Worm (Caenorhabditis elegans) whole organism, late embryonic: ENCODE measurements around the gene dagl-2.

Experiments
- C08G9.2 ChIP-seq: sonication (generic microtip); optimal IDR thresholded peaks from 2 replicates; lab custom pipeline; 2016; ENCODE audit warnings: mild to moderate bottlenecking, missing genetic modification characterization, moderate library complexity, missing compliant biosample characterization
- C38D4.7 ChIP-seq: fragments of 200-800 bp; sonication (Bioruptor generic); optimal IDR thresholded peaks from 2 replicates; lab custom pipeline; 2018; ENCODE audit warnings: mild to moderate bottlenecking, missing genetic modification characterization, moderate library complexity, missing compliant biosample characterization
- F13H6.1 ChIP-seq: sonication (generic microtip); optimal IDR thresholded peaks from 2 replicates; lab custom pipeline; 2016; ENCODE audit warnings: missing genetic modification characterization, missing compliant biosample characterization
- K02D7.2 ChIP-seq: sonication (generic microtip); optimal IDR thresholded peaks from 2 replicates; lab custom pipeline; 2017; ENCODE audit warnings: mild to moderate bottlenecking, missing genetic modification characterization, missing compliant biosample characterization
- K09A11.1 ChIP-seq: sonication (generic microtip); optimal IDR thresholded peaks from 2 replicates; lab custom pipeline; 2017; ENCODE audit warnings: antibody characterized with exemption, mild to moderate bottlenecking, missing genetic modification characterization, missing compliant biosample characterization; ENCODE audit not compliant: insufficient read depth
- Y22D7AL.16 ChIP-seq: sonication (generic microtip); optimal IDR thresholded peaks from 2 replicates; lab custom pipeline; 2016; ENCODE audit warnings: missing genetic modification characterization, missing compliant biosample characterization
- ceh-14 ChIP-seq: sonication (generic microtip); optimal IDR thresholded peaks from 2 replicates; lab custom pipeline; 2016; ENCODE audit warnings: missing genotype, missing genetic modification characterization, missing compliant biosample characterization
- ceh-18 ChIP-seq: sonication (generic microtip); optimal IDR thresholded peaks from 2 replicates; lab custom pipeline; 2016; ENCODE audit warnings: missing genetic modification characterization, missing compliant biosample characterization
- ceh-19 ChIP-seq: fragments of 200-800 bp; sonication (Bioruptor generic); optimal IDR thresholded peaks from 2 replicates; lab custom pipeline; 2018; ENCODE audit warnings: mild to moderate bottlenecking, missing genetic modification characterization, missing compliant biosample characterization
- ceh-2 ChIP-seq: sonication (generic microtip); optimal IDR thresholded peaks from 2 replicates; lab custom pipeline; 2016; ENCODE audit warnings: missing genotype, missing genetic modification characterization, missing compliant biosample characterization
- ceh-22 ChIP-seq: sonication (generic microtip); optimal IDR thresholded peaks from 2 replicates; lab custom pipeline; 2017; ENCODE audit warnings: missing biosample characterization, missing genetic modification characterization
- ceh-30 ChIP-seq: fragments of 150-350 bp; optimal IDR thresholded peaks from 2 replicates; lab custom pipeline; 2014; ENCODE audit warnings: missing biosample characterization, missing genetic modification characterization
- ceh-34 ChIP-seq: sonication (generic microtip); optimal IDR thresholded peaks from 2 replicates; lab custom pipeline; 2016; ENCODE audit warnings: mild to moderate bottlenecking, missing genetic modification characterization, missing compliant biosample characterization
- ceh-48 ChIP-seq: sonication (generic microtip); optimal IDR thresholded peaks from 2 replicates; lab custom pipeline; 2016; ENCODE audit warnings: missing genetic modification characterization, inconsistent platforms, missing compliant biosample characterization
- dmd-4 ChIP-seq: sonication (generic microtip); optimal IDR thresholded peaks from 2 replicates; lab custom pipeline; 2016; ENCODE audit warnings: borderline replicate concordance, missing genetic modification characterization, missing compliant biosample characterization
- ets-4 ChIP-seq: sonication (generic microtip); optimal IDR thresholded peaks from 2 replicates; lab custom pipeline; 2016; ENCODE audit warnings: missing genetic modification characterization, missing compliant biosample characterization
- fax-1 ChIP-seq: sonication (generic microtip); optimal IDR thresholded peaks from 2 replicates; lab custom pipeline; 2016; ENCODE audit warnings: missing genotype, missing genetic modification characterization, missing compliant biosample characterization
- fkh-10 ChIP-seq: fragments of 150-350 bp; optimal IDR thresholded peaks from 2 replicates; lab custom pipeline; 2014; ENCODE audit warnings: missing biosample characterization, missing genetic modification reagents, missing genetic modification characterization
- hlh-30 ChIP-seq: sonication (generic microtip); optimal IDR thresholded peaks from 2 replicates; lab custom pipeline; 2017; ENCODE audit warnings: antibody characterized with exemption, missing genetic modification characterization, missing compliant biosample characterization; ENCODE audit not compliant: insufficient read depth
- hlh-6 ChIP-seq: sonication (generic microtip); optimal IDR thresholded peaks from 2 replicates; lab custom pipeline; 2016; ENCODE audit warnings: missing genotype, missing genetic modification characterization, missing compliant biosample characterization
- hlh-8 ChIP-seq: sonication (generic microtip); optimal IDR thresholded peaks from 2 replicates; lab custom pipeline; 2016; ENCODE audit warnings: missing genotype, missing genetic modification characterization, missing compliant biosample characterization
- pat-9 ChIP-seq: fragments of 200-800 bp; sonication (Bioruptor generic); optimal IDR thresholded peaks from 2 replicates; lab custom pipeline; 2018; ENCODE audit warnings: mild to moderate bottlenecking, missing genetic modification characterization, moderate library complexity, missing compliant biosample characterization
- pax-1 ChIP-seq: fragments of 150-350 bp; optimal IDR thresholded peaks from 2 replicates; lab custom pipeline; 2014; ENCODE audit warnings: missing biosample characterization, missing genetic modification characterization
- pha-2 ChIP-seq: sonication (generic microtip); optimal IDR thresholded peaks from 2 replicates; lab custom pipeline; 2017; ENCODE audit warnings: mild to moderate bottlenecking, missing genetic modification characterization, missing compliant biosample characterization
- pha-4 ChIP-seq: fragments of 150-350 bp; optimal IDR thresholded peaks from 2 replicates; lab custom pipeline; 2018; ENCODE audit warnings: missing biosample characterization, missing genetic modification reagents, missing genetic modification characterization
- pqm-1 ChIP-seq: sonication (generic microtip); optimal IDR thresholded peaks from 2 replicates; lab custom pipeline; 2016; ENCODE audit warnings: missing genetic modification characterization, missing compliant biosample characterization
- ref-2 ChIP-seq: sonication (generic microtip); optimal IDR thresholded peaks from 2 replicates; lab custom pipeline; 2016; ENCODE audit warnings: missing genetic modification characterization, missing compliant biosample characterization
- rnt-1 ChIP-seq: sonication (generic microtip); optimal IDR thresholded peaks from 2 replicates; lab custom pipeline; 2016; ENCODE audit warnings: missing genetic modification characterization, missing compliant biosample characterization
- sdc-2 ChIP-seq: sonication (generic microtip); optimal IDR thresholded peaks from 2 replicates; lab custom pipeline; 2016; ENCODE audit warnings: missing genotype, missing genetic modification characterization, missing compliant biosample characterization
- sox-4 ChIP-seq: sonication (generic microtip); optimal IDR thresholded peaks from 2 replicates; lab custom pipeline; 2017; ENCODE audit warnings: mild to moderate bottlenecking, missing genetic modification characterization, inconsistent platforms, missing compliant biosample characterization
- tbx-2 ChIP-seq: sonication (generic microtip); optimal IDR thresholded peaks from 2 replicates; lab custom pipeline; 2016; ENCODE audit warnings: missing genetic modification characterization, missing compliant biosample characterization
- ttx-3 ChIP-seq: sonication (generic microtip); optimal IDR thresholded peaks from 2 replicates; lab custom pipeline; 2016; ENCODE audit warnings: missing genetic modification reagents, missing genetic modification characterization, missing compliant biosample characterization
- unc-3 ChIP-seq, 2 experiments: fragments of 200-800 bp in 1 of 2; sonication (Bioruptor generic) in 1 of 2; sonication (generic microtip) in 1 of 2; conservative IDR thresholded peaks in 1 of 2; optimal IDR thresholded peaks in 1 of 2; 2 replicates each; pipeline versions ENCODE4 v1.3.6 to Lab custom; 2016 to 2022; ENCODE audit warnings: missing compliant biosample characterization in 2 of 2, missing genetic modification characterization in 2 of 2, missing genetic modification reagents in 1 of 2
- unc-42 ChIP-seq: sonication (generic microtip); optimal IDR thresholded peaks from 2 replicates; lab custom pipeline; 2016; ENCODE audit warnings: missing genotype, missing genetic modification characterization, missing compliant biosample characterization
- unc-86 ChIP-seq: sonication (generic microtip); optimal IDR thresholded peaks from 2 replicates; lab custom pipeline; 2016; ENCODE audit warnings: missing genetic modification characterization, missing compliant biosample characterization
- ztf-16 ChIP-seq: sonication (generic microtip); optimal IDR thresholded peaks from 2 replicates; lab custom pipeline; 2017; ENCODE audit warnings: missing genetic modification characterization, missing compliant biosample characterization

Gene dagl-2

DNA sequence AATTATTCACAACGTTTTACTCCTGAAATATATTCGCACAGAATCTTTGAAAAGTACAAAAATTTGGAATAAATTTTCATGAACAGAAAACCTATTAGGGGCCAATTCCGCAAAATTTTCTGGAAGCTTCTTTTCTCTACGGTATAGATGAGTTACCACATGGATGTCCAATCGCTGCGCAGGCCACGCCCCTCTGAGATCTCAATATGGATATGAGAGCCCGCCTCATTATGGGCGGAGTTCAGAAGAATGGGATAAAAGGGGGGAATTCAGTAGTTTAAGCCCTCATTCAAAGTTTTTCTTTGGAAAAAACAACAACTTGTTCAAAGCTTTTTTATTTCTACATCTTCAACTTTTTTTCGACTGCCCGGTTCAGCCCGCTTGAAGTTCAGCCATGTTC is 28.4 kb upstream of the dagl-2 start, which contains the start of gene daf-7:
Gene daf-7, plus strand, starts transcription at position 301 of the 400 bp plus-strand sequence.
- no peak for TF ChIP-seq ets-4 (tag; lab: Kevin White, UChicago)
- no peak for TF ChIP-seq ztf-16 (tag; lab: Kevin White, UChicago)
- TF ChIP-seq ceh-19 (GFP tag; lab: Kevin White, UChicago), result no peak
- TF ChIP-seq unc-86 (tag; lab: Kevin White, UChicago), result no peak
- no peak for TF ChIP-seq K09A11.1 (tag; lab: Kevin White, UChicago)
- TF ChIP-seq sdc-2 (tag; lab: Kevin White, UChicago), result no peak
- no peak for TF ChIP-seq unc-3 (GFP tag; conservative IDR thresholded peaks at IDR 0.05; lab: Robert Waterston, UW)
- no peak for TF ChIP-seq unc-3 (tag; optimal IDR thresholded peaks at IDR 0.05; lab: Kevin White, UChicago)
- TF ChIP-seq ceh-18 (tag; lab: Kevin White, UChicago), result no peak
- TF ChIP-seq ceh-22, result no peak
- TF ChIP-seq tbx-2 (tag; lab: Kevin White, UChicago), result no peak
- TF ChIP-seq hlh-30 (tag; lab: Kevin White, UChicago), result no peak
- no peak for TF ChIP-seq dmd-4 (tag; lab: Kevin White, UChicago)
- no peak for TF ChIP-seq pat-9 (tag; lab: Kevin White, UChicago)
- TF ChIP-seq fax-1 (tag; lab: Kevin White, UChicago), result no peak
- TF ChIP-seq F13H6.1, result no peak

DNA sequence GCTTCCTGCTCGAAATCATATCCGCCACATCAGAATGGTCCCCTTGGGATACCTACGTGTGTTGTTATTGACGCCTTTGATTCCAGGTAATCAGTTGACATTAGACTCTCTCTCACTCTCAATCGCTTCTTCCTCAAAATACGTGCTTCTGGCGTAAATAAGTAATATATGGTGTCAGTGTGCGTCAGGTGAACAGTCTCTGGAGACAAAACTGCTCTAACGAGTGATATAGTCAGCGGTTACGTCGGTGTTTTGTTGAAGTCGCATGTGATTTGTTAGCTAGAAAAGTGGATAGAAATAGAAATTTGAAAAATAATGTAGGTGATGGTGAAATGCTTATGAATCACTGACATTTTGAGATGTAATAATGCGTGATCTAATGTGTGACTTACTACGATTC is 18.9 kb upstream of the dagl-2 start:
- no peak for TF ChIP-seq ceh-14
- TF ChIP-seq unc-86 (tag; lab: Kevin White, UChicago), result no peak
- no peak for TF ChIP-seq ceh-48
- TF ChIP-seq K02D7.2 (tag; lab: Kevin White, UChicago), result no peak
- no peak for TF ChIP-seq ttx-3 (tag; lab: Kevin White, UChicago)
- no peak for TF ChIP-seq Y22D7AL.16 (tag; lab: Kevin White, UChicago)
- no peak for TF ChIP-seq unc-42 (tag; lab: Kevin White, UChicago)
- TF ChIP-seq ref-2 (tag; lab: Kevin White, UChicago), result no peak
- TF ChIP-seq sdc-2 (tag; lab: Kevin White, UChicago), result no peak
- no peak for TF ChIP-seq sox-4 (tag; lab: Kevin White, UChicago)
- no peak for TF ChIP-seq pqm-1 (tag; lab: Kevin White, UChicago)
- no peak for TF ChIP-seq pax-1
- no peak for TF ChIP-seq pha-2 (tag; lab: Kevin White, UChicago)
- no peak for TF ChIP-seq pha-4 (tag; lab: Kevin White, UChicago)
- TF ChIP-seq C08G9.2 (tag; lab: Kevin White, UChicago), result no peak
- no peak for TF ChIP-seq C38D4.7 (GFP tag; lab: Kevin White, UChicago)

DNA sequence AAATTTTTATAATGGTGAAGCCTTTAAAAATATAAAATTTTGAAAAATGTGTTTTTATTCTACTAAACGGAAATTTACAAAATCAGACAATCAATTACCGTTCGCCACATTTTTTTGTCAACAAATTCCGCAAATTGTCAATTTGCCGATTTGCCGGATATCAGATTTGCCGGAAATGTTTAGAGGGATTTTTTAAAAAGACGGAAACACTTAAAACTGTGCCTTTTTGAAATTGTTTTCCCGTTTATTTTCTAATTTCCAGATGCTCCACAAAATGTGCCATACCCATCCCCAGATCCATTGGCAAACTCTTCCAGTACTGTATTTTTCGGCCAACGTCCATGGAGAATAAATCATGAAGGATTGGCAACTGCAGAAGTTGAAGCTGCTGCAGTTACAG is 14.4 kb upstream of the dagl-2 start:
- TF ChIP-seq dmd-4 (tag; lab: Kevin White, UChicago) (no peak), C38D4.7 (GFP tag; lab: Kevin White, UChicago) (no peak), ceh-34 (tag; lab: Kevin White, UChicago) (no peak), ceh-2 (tag; lab: Kevin White, UChicago) (no peak), hlh-8 (tag; lab: Kevin White, UChicago) (no peak), ceh-30 (tag; lab: Kevin White, UChicago) (no peak), ref-2 (tag; lab: Kevin White, UChicago) (no peak), hlh-6 (tag; lab: Kevin White, UChicago) (no peak), pha-4 (tag; lab: Kevin White, UChicago) (no peak), Y22D7AL.16 (tag; lab: Kevin White, UChicago) (no peak), pax-1 (no peak), rnt-1 (tag; lab: Kevin White, UChicago) (no peak), fkh-10 (GFP tag; lab: Kevin White, UChicago) (no peak)
